Fruit fly (Drosophila melanogaster) whole organism, embryonic: ENCODE data around the gene CG43131.
A peak's percentile ranks its signal among the peaks of the same experiment; 100 is the strongest.

ENCODE experiments used
- Atf-2 ChIP-seq: fragments of 200-800 bp; sonication (Bioruptor generic); optimal IDR thresholded peaks from 2 replicates; lab custom pipeline; 2016; ENCODE audit warnings: missing biosample characterization, missing genetic modification characterization
- Atf6 ChIP-seq: fragments of 200-800 bp; sonication (Bioruptor generic); IDR thresholded peaks from 2 replicates; pipeline ENCODE4 v1.3.6; 2022; ENCODE audit warnings: missing biosample characterization, missing genetic modification characterization
- B-H2 ChIP-seq: fragments of 200-800 bp; sonication (Bioruptor generic); optimal IDR thresholded peaks from 2 replicates; lab custom pipeline; 2018; ENCODE audit warnings: missing biosample characterization, mild to moderate bottlenecking, missing genetic modification characterization
- Bteb2 ChIP-seq: fragments of 200-800 bp; sonication (Bioruptor generic); optimal IDR thresholded peaks from 2 replicates; lab custom pipeline; 2016; ENCODE audit warnings: missing biosample characterization, missing genetic modification characterization
- CG10274 ChIP-seq: fragments of 200-800 bp; sonication (Bioruptor generic); optimal IDR thresholded peaks from 3 replicates; lab custom pipeline; 2017; ENCODE audit warnings: missing biosample characterization, mild to moderate bottlenecking, missing genetic modification characterization
- CG11085 ChIP-seq: fragments of 200-800 bp; sonication (Bioruptor generic); IDR thresholded peaks from 2 replicates; pipeline ENCODE4 v1.3.6; 2022; ENCODE audit warnings: missing biosample characterization, missing genetic modification characterization
- CG11504 ChIP-seq: fragments of 200-800 bp; sonication (Bioruptor generic); optimal IDR thresholded peaks from 3 replicates; lab custom pipeline; 2019; ENCODE audit warnings: missing biosample characterization, mild to moderate bottlenecking, missing genetic modification characterization, moderate library complexity
- CG12104 ChIP-seq: fragments of 200-800 bp; sonication (Bioruptor generic); optimal IDR thresholded peaks from 3 replicates; lab custom pipeline; 2016; ENCODE audit warnings: missing biosample characterization, missing genetic modification characterization
- CG14050 ChIP-seq: fragments of 200-800 bp; sonication (Bioruptor generic); IDR thresholded peaks from 3 replicates; pipeline ENCODE4 v1.3.6; 2022; ENCODE audit warnings: missing biosample characterization, missing genetic modification characterization
- CG14667 ChIP-seq: fragments of 200-800 bp; sonication (Bioruptor generic); IDR thresholded peaks from 2 replicates; pipeline ENCODE4 v1.3.6; 2022; ENCODE audit warnings: missing biosample characterization, missing genetic modification characterization
- CG1647 ChIP-seq: fragments of 200-800 bp; sonication (Bioruptor generic); optimal IDR thresholded peaks from 3 replicates; lab custom pipeline; 2016; ENCODE audit warnings: missing biosample characterization, missing genetic modification characterization
- CG17328 ChIP-seq: fragments of 200-800 bp; sonication (Bioruptor generic); IDR thresholded peaks from 2 replicates; pipeline ENCODE4 v1.3.6; 2022; ENCODE audit warnings: missing biosample characterization, missing genetic modification characterization
- CG1792 ChIP-seq: fragments of 200-800 bp; sonication (Bioruptor generic); optimal IDR thresholded peaks from 2 replicates; lab custom pipeline; 2016; ENCODE audit warnings: missing biosample characterization, missing genetic modification characterization
- CG18262 ChIP-seq: fragments of 200-800 bp; optimal IDR thresholded peaks from 3 replicates; lab custom pipeline; 2019; ENCODE audit warnings: missing biosample characterization, mild to moderate bottlenecking, missing genetic modification characterization, moderate library complexity
- CG2116 ChIP-seq: fragments of 200-800 bp; sonication (Bioruptor generic); optimal IDR thresholded peaks from 3 replicates; lab custom pipeline; 2018; ENCODE audit warnings: missing biosample characterization, mild to moderate bottlenecking, missing genetic modification characterization
- CG2199 ChIP-seq: fragments of 200-800 bp; sonication (Bioruptor generic); IDR thresholded peaks from 3 replicates; pipeline ENCODE4 v1.3.6; 2022; ENCODE audit warnings: missing biosample characterization, missing genetic modification characterization
- CG2875 ChIP-seq: fragments of 200-800 bp; sonication (Bioruptor generic); optimal IDR thresholded peaks from 2 replicates; lab custom pipeline; 2017; ENCODE audit warnings: missing biosample characterization, mild to moderate bottlenecking, missing genetic modification characterization, missing genetic modification reagents
- CG32532 ChIP-seq: fragments of 200-800 bp; sonication (Bioruptor generic); IDR thresholded peaks from 2 replicates; pipeline ENCODE4 v1.3.6; 2022; ENCODE audit warnings: missing biosample characterization, missing genetic modification characterization
- CG3838 ChIP-seq: fragments of 200-800 bp; sonication (Bioruptor generic); optimal IDR thresholded peaks from 3 replicates; lab custom pipeline; 2016; ENCODE audit warnings: missing biosample characterization, missing genetic modification characterization
- CG4328 ChIP-seq: fragments of 200-800 bp; sonication (Bioruptor generic); optimal IDR thresholded peaks from 3 replicates; lab custom pipeline; 2017; ENCODE audit warnings: missing biosample characterization, missing genetic modification reagents, missing genetic modification characterization
- CG5245 ChIP-seq: fragments of 200-800 bp; sonication (Bioruptor generic); optimal IDR thresholded peaks from 3 replicates; lab custom pipeline; 2016; ENCODE audit warnings: missing biosample characterization, missing genetic modification characterization
- CG8089 ChIP-seq: fragments of 200-800 bp; sonication (Bioruptor generic); optimal IDR thresholded peaks from 3 replicates; lab custom pipeline; 2016; ENCODE audit warnings: missing biosample characterization, missing genetic modification characterization
- CG9437 ChIP-seq: fragments of 200-800 bp; sonication (Bioruptor generic); optimal IDR thresholded peaks from 2 replicates; lab custom pipeline; 2018; ENCODE audit warnings: missing biosample characterization, mild to moderate bottlenecking, missing genetic modification characterization
- CG9817 ChIP-seq: fragments of 200-800 bp; sonication (Bioruptor generic); optimal IDR thresholded peaks from 2 replicates; lab custom pipeline; 2018; ENCODE audit warnings: missing biosample characterization, mild to moderate bottlenecking, missing genetic modification characterization, moderate library complexity
- Chrac-16 ChIP-seq: fragments of 200-800 bp; sonication (Bioruptor generic); optimal IDR thresholded peaks from 3 replicates; lab custom pipeline; 2016; ENCODE audit warnings: missing biosample characterization, missing genetic modification characterization
- Dad ChIP-seq: fragments of 200-800 bp; sonication (Bioruptor generic); optimal IDR thresholded peaks from 3 replicates; lab custom pipeline; 2016; ENCODE audit warnings: missing biosample characterization, missing genetic modification characterization
- Dll ChIP-seq: fragments of 200-800 bp; sonication (Bioruptor generic); IDR thresholded peaks from 4 replicates; pipeline ENCODE4 v1.3.6; 2022; ENCODE audit warnings: missing biosample characterization, missing genetic modification characterization; ENCODE audit not compliant: partially characterized antibody
- Doc2 ChIP-seq: fragments of 200-800 bp; sonication (Bioruptor generic); IDR thresholded peaks from 2 replicates; pipeline ENCODE4 v1.3.6; 2022; ENCODE audit warnings: missing biosample characterization, missing genetic modification characterization
- E2f2 ChIP-seq: fragments of 200-800 bp; sonication (Bioruptor generic); IDR thresholded peaks from 2 replicates; pipeline ENCODE4 v1.3.6; 2022; ENCODE audit warnings: missing biosample characterization, missing genetic modification characterization
- Fer2 ChIP-seq: fragments of 200-800 bp; sonication (Bioruptor generic); optimal IDR thresholded peaks from 2 replicates; lab custom pipeline; 2018; ENCODE audit warnings: missing biosample characterization, mild to moderate bottlenecking, missing genetic modification characterization, moderate library complexity
- HLH4C ChIP-seq: fragments of 200-800 bp; sonication (Bioruptor generic); IDR thresholded peaks from 3 replicates; pipeline ENCODE4 v1.3.6; 2022; ENCODE audit warnings: missing biosample characterization, missing genetic modification characterization; ENCODE audit not compliant: partially characterized antibody
- Lhr ChIP-seq: fragments of 200-800 bp; sonication (Bioruptor generic); optimal IDR thresholded peaks from 3 replicates; lab custom pipeline; 2017; ENCODE audit warnings: mild to moderate bottlenecking, missing biosample characterization, missing genetic modification reagents, missing genetic modification characterization
- NfI ChIP-seq: fragments of 200-800 bp; sonication (Bioruptor generic); optimal IDR thresholded peaks from 3 replicates; lab custom pipeline; 2018; ENCODE audit warnings: missing biosample characterization, mild to moderate bottlenecking, missing genetic modification characterization, moderate library complexity
- Usf ChIP-seq: fragments of 200-800 bp; sonication (Bioruptor generic); optimal IDR thresholded peaks from 2 replicates; lab custom pipeline; 2017; ENCODE audit warnings: missing genotype, missing biosample characterization, missing genetic modification characterization
- ase ChIP-seq: fragments of 200-800 bp; sonication (Bioruptor generic); IDR thresholded peaks from 3 replicates; pipeline ENCODE4 v1.3.6; 2022; ENCODE audit warnings: missing biosample characterization, missing genetic modification characterization
- br ChIP-seq: fragments of >200 bp; optimal IDR thresholded peaks from 2 replicates; lab custom pipeline; 2017
- gce ChIP-seq: fragments of 200-800 bp; sonication (Bioruptor generic); IDR thresholded peaks from 3 replicates; pipeline ENCODE4 v1.3.6; 2022; ENCODE audit warnings: missing biosample characterization, missing genetic modification characterization
- grn ChIP-seq: fragments of 200-800 bp; sonication (Bioruptor generic); optimal IDR thresholded peaks from 3 replicates; lab custom pipeline; 2017; ENCODE audit warnings: missing biosample characterization, missing genetic modification characterization
- gsb ChIP-seq: fragments of 200-800 bp; sonication (Bioruptor generic); IDR thresholded peaks from 2 replicates; pipeline ENCODE4 v1.3.6; 2022; ENCODE audit warnings: missing biosample characterization, missing genetic modification characterization
- kay ChIP-seq: fragments of 200-800 bp; sonication (Bioruptor generic); optimal IDR thresholded peaks from 2 replicates; lab custom pipeline; 2016; ENCODE audit warnings: missing biosample characterization, missing genetic modification characterization
- nerfin-1 ChIP-seq: fragments of 200-800 bp; sonication (Bioruptor generic); optimal IDR thresholded peaks from 3 replicates; lab custom pipeline; 2019; ENCODE audit warnings: missing biosample characterization, mild to moderate bottlenecking, missing genetic modification characterization, moderate library complexity
- oc ChIP-seq: fragments of 200-800 bp; sonication (Bioruptor generic); optimal IDR thresholded peaks from 2 replicates; lab custom pipeline; 2018; ENCODE audit warnings: missing biosample characterization, mild to moderate bottlenecking, missing genetic modification characterization, moderate library complexity
- run ChIP-seq: fragments of 200-800 bp; sonication (Bioruptor generic); optimal IDR thresholded peaks from 3 replicates; lab custom pipeline; 2018; ENCODE audit warnings: missing biosample characterization, mild to moderate bottlenecking, missing genetic modification characterization
- salm ChIP-seq: fragments of 200-800 bp; sonication (Bioruptor generic); optimal IDR thresholded peaks from 2 replicates; lab custom pipeline; 2018; ENCODE audit warnings: missing biosample characterization, mild to moderate bottlenecking, missing genetic modification characterization
- schlank ChIP-seq: fragments of 200-800 bp; sonication (Bioruptor generic); optimal IDR thresholded peaks from 2 replicates; lab custom pipeline; 2018; ENCODE audit warnings: missing biosample characterization, mild to moderate bottlenecking, missing genetic modification characterization
- shn ChIP-seq: fragments of 200-800 bp; sonication (Bioruptor generic); optimal IDR thresholded peaks from 3 replicates; lab custom pipeline; 2016; ENCODE audit warnings: missing biosample characterization, missing genetic modification characterization
- slbo ChIP-seq: fragments of 200-800 bp; sonication (Bioruptor generic); IDR thresholded peaks from 2 replicates; pipeline ENCODE4 v1.3.6; 2022; ENCODE audit warnings: missing biosample characterization, missing genetic modification characterization
- ssp ChIP-seq: fragments of 200-800 bp; sonication (Bioruptor generic); IDR thresholded peaks from 2 replicates; pipeline ENCODE4 v1.3.6; 2022; ENCODE audit warnings: missing biosample characterization, missing genetic modification characterization
- tup ChIP-seq: fragments of 200-800 bp; sonication (Bioruptor generic); optimal IDR thresholded peaks from 2 replicates; lab custom pipeline; 2016; ENCODE audit warnings: missing biosample characterization, mild to moderate bottlenecking, missing genetic modification characterization, moderate library complexity
- unc-4 ChIP-seq: fragments of 200-800 bp; sonication (Bioruptor generic); IDR thresholded peaks from 2 replicates; pipeline ENCODE4 v1.3.6; 2022; ENCODE audit warnings: missing biosample characterization, missing genetic modification characterization; ENCODE audit not compliant: partially characterized antibody
- zen2 ChIP-seq: fragments of 200-800 bp; sonication (Bioruptor generic); IDR thresholded peaks from 3 replicates; pipeline ENCODE4 v1.3.6; 2022; ENCODE audit warnings: missing biosample characterization, missing genetic modification characterization; ENCODE audit not compliant: partially characterized antibody
- zfh1 ChIP-seq: fragments of 200-800 bp; sonication (Bioruptor generic); IDR thresholded peaks from 3 replicates; pipeline ENCODE4 v1.3.6; 2022; ENCODE audit warnings: missing biosample characterization, missing genetic modification characterization

The CG43131 gene

dm6 chr3R:5108034-5108433, 944 bp downstream of the CG43131 start (continued):
- TF ChIP-seq salm (tag; lab: Kevin White, UChicago) (peak; percentile 83), run (tag; lab: Kevin White, UChicago) (peak; percentile 80), grn (GFP tag; lab: Kevin White, UChicago) (peak; percentile 69), CG11085 (peak; percentile 36; the same call in 1 of the 2 replicates), shn (GFP tag; lab: Kevin White, UChicago) (peak; percentile 75), Chrac-16 (no peak), ase (no peak), CG9817 (tag; lab: Kevin White, UChicago) (peak; percentile 77), Bteb2 (GFP tag; lab: Kevin White, UChicago) (peak; percentile 88), schlank (tag; lab: Kevin White, UChicago) (peak; percentile 89), Atf-2 (peak; percentile 82), Doc2 (GFP tag; lab: Robert Waterston, UW) (no peak), CG3838 (peak; percentile 90), ssp (GFP tag; lab: Robert Waterston, UW) (no peak), CG2199 (GFP tag; lab: Robert Waterston, UW) (peak; percentile 87; the same call in 1 of the 3 replicates), CG32532 (GFP tag; lab: Robert Waterston, UW) (peak; percentile 26; the same call in 1 of the 2 replicates), CG14050 (GFP tag; lab: Robert Waterston, UW) (no peak; the same call in 2 of the 3 replicates), nerfin-1 (tag; lab: Kevin White, UChicago) (peak; percentile 86), CG1647 (GFP tag; lab: Kevin White, UChicago) (peak; percentile 83), gsb (GFP tag; lab: Robert Waterston, UW) (peak; percentile 61), gce (GFP tag; lab: Robert Waterston, UW) (peak; percentile 77), CG14667 (GFP tag; lab: Robert Waterston, UW) (no peak), CG10274 (GFP tag; lab: Kevin White, UChicago) (peak; percentile 73), Fer2 (peak; percentile 58), slbo (GFP tag; lab: Robert Waterston, UW) (no peak), Atf6 (GFP tag; lab: Robert Waterston, UW) (peak; percentile 85), CG8089 (GFP tag; lab: Kevin White, UChicago) (peak; percentile 89), CG12104 (GFP tag; lab: Kevin White, UChicago) (peak; percentile 88), unc-4 (GFP tag; lab: Robert Waterston, UW) (no peak), Lhr (GFP tag; lab: Kevin White, UChicago) (peak; percentile 92), zen2 (GFP tag; lab: Robert Waterston, UW) (no peak), Usf (GFP tag; lab: Kevin White, UChicago) (peak; percentile 34), oc (tag; lab: Kevin White, UChicago) (peak; percentile 88), CG17328 (GFP tag; lab: Robert Waterston, UW) (peak; percentile 76), Dll (no peak), CG11504 (tag; lab: Kevin White, UChicago) (peak; percentile 76), tup (GFP tag; lab: Kevin White, UChicago) (peak; percentile 89), kay (GFP tag; lab: Kevin White, UChicago) (peak; percentile 61), br (lab: Kevin White, UChicago) (no peak), CG1792 (GFP tag; lab: Kevin White, UChicago) (peak; percentile 86), CG5245 (GFP tag; lab: Kevin White, UChicago) (peak; percentile 56), HLH4C (GFP tag; lab: Robert Waterston, UW) (no peak), CG9437 (peak; percentile 46), zfh1 (GFP tag; lab: Robert Waterston, UW) (peak; percentile 80), CG2875 (GFP tag; lab: Kevin White, UChicago) (peak; percentile 93), CG2116 (GFP tag; lab: Kevin White, UChicago) (peak; percentile 63), CG18262 (peak; percentile 86), NfI (GFP tag; lab: Kevin White, UChicago) (peak; percentile 70), E2f2 (peak; percentile 60), B-H2 (GFP tag; lab: Kevin White, UChicago) (peak; percentile 85), Dad (peak; percentile 81), CG4328 (GFP tag; lab: Kevin White, UChicago) (peak; percentile 84)
